Worm (Caenorhabditis elegans): ENCODE data around the gene ptp-1.

DNA sequence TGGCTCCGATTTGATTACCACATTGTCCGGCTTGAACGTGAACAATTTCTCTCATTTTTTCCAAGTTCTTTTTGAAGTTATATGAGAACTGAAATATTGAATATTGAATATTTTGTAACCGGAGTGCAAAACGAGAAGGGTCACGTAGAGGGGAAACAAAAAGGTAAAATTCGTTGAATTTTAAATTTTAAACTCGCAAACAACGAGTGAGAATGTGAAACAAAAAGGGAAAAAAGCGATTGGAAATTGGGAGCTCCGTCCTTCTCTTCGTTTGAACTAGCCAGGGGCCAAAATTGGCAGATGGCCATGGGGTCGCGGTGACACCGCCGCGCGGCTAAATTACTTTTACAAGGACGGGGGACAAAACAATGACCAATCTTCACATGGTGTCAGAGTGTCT, 49.0 kb upstream of the ptp-1 start, which contains the start of gene ben-1:
- TF ChIP-seq nhr-28 (tag; optimal IDR thresholded peaks at IDR 0.05) (no peak), ztf-11 (tag; optimal IDR thresholded peaks at IDR 0.05) (no peak)

All from whole organism, mixed stage, embryonic.